Fruit fly (Drosophila melanogaster) whole organism, pupa: ENCODE measurements around the gene CG14662.

Source experiments
- CG13204 ChIP-seq: fragments of 200-800 bp; sonication (Bioruptor generic); optimal IDR thresholded peaks from 2 replicates; lab custom pipeline; 2018; ENCODE audit warnings: missing biosample characterization, mild to moderate bottlenecking, missing genetic modification characterization, moderate library complexity
- CG14655 ChIP-seq: fragments of 200-800 bp; sonication (Bioruptor generic); optimal IDR thresholded peaks from 3 replicates; lab custom pipeline; 2017; ENCODE audit warnings: mild to moderate bottlenecking, missing biosample characterization, missing genetic modification reagents, missing genetic modification characterization
- CG32121 ChIP-seq: fragments of 200-800 bp; sonication (Bioruptor generic); IDR thresholded peaks from 2 replicates; pipeline ENCODE4 v1.3.6; 2022; ENCODE audit warnings: missing biosample characterization, missing genetic modification characterization
- CG34367 ChIP-seq: fragments of 200-800 bp; sonication (Bioruptor generic); optimal IDR thresholded peaks from 2 replicates; lab custom pipeline; 2018; ENCODE audit warnings: missing biosample characterization, mild to moderate bottlenecking, missing genetic modification characterization
- CG8301 ChIP-seq: fragments of 200-800 bp; sonication (Bioruptor generic); optimal IDR thresholded peaks from 2 replicates; lab custom pipeline; 2018; ENCODE audit warnings: missing biosample characterization, mild to moderate bottlenecking, missing genetic modification characterization
- CG9948 ChIP-seq: fragments of 200-800 bp; sonication (Bioruptor generic); optimal IDR thresholded peaks from 2 replicates; lab custom pipeline; 2018; ENCODE audit warnings: missing biosample characterization, mild to moderate bottlenecking, missing genetic modification characterization, moderate library complexity
- EcR ChIP-seq: fragments of 200-800 bp; sonication (Bioruptor generic); optimal IDR thresholded peaks from 3 replicates; lab custom pipeline; 2019; ENCODE audit warnings: missing biosample characterization, missing genetic modification characterization, mild to moderate bottlenecking, moderate library complexity, missing genetic modification reagents
- Ets98B ChIP-seq: fragments of 200-800 bp; sonication (Bioruptor generic); IDR thresholded peaks from 2 replicates; pipeline ENCODE4 v1.3.6; 2022; ENCODE audit warnings: missing biosample characterization, missing genetic modification characterization
- Pif1A ChIP-seq: fragments of 200-800 bp; sonication (Bioruptor generic); optimal IDR thresholded peaks from 3 replicates; lab custom pipeline; 2016; ENCODE audit warnings: missing biosample characterization, missing genetic modification characterization
- Pif1B ChIP-seq: fragments of 200-800 bp; sonication (Bioruptor generic); optimal IDR thresholded peaks from 3 replicates; lab custom pipeline; 2016; ENCODE audit warnings: missing biosample characterization, missing genetic modification characterization
- Snoo ChIP-seq: fragments of 200-800 bp; sonication (Bioruptor generic); optimal IDR thresholded peaks from 3 replicates; lab custom pipeline; 2017; ENCODE audit warnings: missing biosample characterization, mild to moderate bottlenecking, missing genetic modification characterization, inconsistent platforms
- fd96Ca ChIP-seq: fragments of 200-800 bp; sonication (Bioruptor generic); IDR thresholded peaks from 3 replicates; pipeline ENCODE4 v1.3.6; 2022; ENCODE audit warnings: missing biosample characterization, missing genetic modification characterization
- gl ChIP-seq: fragments of 200-800 bp; sonication (Bioruptor generic); optimal IDR thresholded peaks from 2 replicates; lab custom pipeline; 2018; ENCODE audit warnings: missing biosample characterization, mild to moderate bottlenecking, missing genetic modification characterization
- rn ChIP-seq: fragments of 200-800 bp; sonication (Bioruptor generic); IDR thresholded peaks from 2 replicates; pipeline ENCODE4 v1.3.6; 2022; ENCODE audit warnings: missing biosample characterization, missing genetic modification characterization

DNA sequence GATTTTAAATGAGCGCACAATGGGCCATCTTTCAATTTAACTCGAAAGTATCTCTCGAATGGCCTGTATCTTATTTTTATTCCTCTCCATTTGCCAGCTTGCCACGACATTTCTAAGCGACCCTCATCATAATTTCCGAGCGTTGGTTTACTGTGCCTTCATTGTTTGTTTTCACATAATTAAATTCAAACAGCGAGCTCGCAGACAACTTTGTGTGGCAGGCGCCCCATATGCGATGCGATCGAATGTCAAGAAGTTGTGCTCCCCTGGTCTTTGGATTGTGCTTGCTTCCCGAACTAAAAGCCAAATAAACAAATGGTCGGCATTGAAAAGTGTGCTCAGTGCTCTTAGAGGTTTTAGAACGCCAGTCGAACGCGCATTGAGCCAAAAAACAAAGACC, 47.8 kb upstream of the CG14662 start:
- TF ChIP-seq rn (no peak), CG32121 (GFP tag; lab: Robert Waterston, UW) (no peak), gl (tag; lab: Kevin White, UChicago) (no peak), fd96Ca (GFP tag; lab: Robert Waterston, UW) (no peak), EcR (GFP tag; lab: Kevin White, UChicago) (no peak), CG9948 (tag; lab: Kevin White, UChicago) (no peak), CG13204 (GFP tag; lab: Kevin White, UChicago) (no peak), CG34367 (no peak), CG8301 (no peak), Snoo (tag; lab: Kevin White, UChicago) (no peak), Pif1A (GFP tag; lab: Kevin White, UChicago) (no peak), CG14655 (GFP tag; lab: Kevin White, UChicago) (no peak), Ets98B (GFP tag; lab: Robert Waterston, UW) (no peak), Pif1B (GFP tag; lab: Kevin White, UChicago) (no peak)
